Worm (Caenorhabditis elegans) whole organism, early embryonic: Measurements from ENCODE around the gene F19C6.4.

Experiments
- B0310.2 ChIP-seq: sonication (generic microtip); optimal IDR thresholded peaks from 2 replicates; lab custom pipeline; 2016; ENCODE audit warnings: mild to moderate bottlenecking, missing genetic modification characterization, missing compliant biosample characterization
- aly-1 ChIP-seq: sonication (generic microtip); optimal IDR thresholded peaks from 2 replicates; lab custom pipeline; 2016; ENCODE audit warnings: missing genetic modification characterization, missing compliant biosample characterization
- ama-1 ChIP-seq: fragments of 150-350 bp; optimal IDR thresholded peaks from 2 replicates; lab custom pipeline; 2014
- ceh-13 ChIP-seq: fragments of 200-800 bp; sonication (Bioruptor generic); optimal IDR thresholded peaks from 2 replicates; lab custom pipeline; 2018; ENCODE audit warnings: mild to moderate bottlenecking, missing genetic modification characterization, missing compliant biosample characterization
- ceh-36 ChIP-seq: sonication (generic microtip); optimal IDR thresholded peaks from 2 replicates; lab custom pipeline; 2016; ENCODE audit warnings: missing genetic modification characterization, inconsistent platforms, missing compliant biosample characterization
- ets-7 ChIP-seq: sonication (generic microtip); optimal IDR thresholded peaks from 2 replicates; lab custom pipeline; 2016; ENCODE audit warnings: missing genotype, missing genetic modification characterization, missing compliant biosample characterization
- flt-1 ChIP-seq: fragments of 200-800 bp; sonication (Bioruptor generic); IDR thresholded peaks from 2 replicates; pipeline ENCODE4 v1.3.6; 2022; ENCODE audit warnings: missing genetic modification characterization, missing compliant biosample characterization
- hmbx-1 ChIP-seq: sonication (generic microtip); optimal IDR thresholded peaks from 2 replicates; lab custom pipeline; 2016; ENCODE audit warnings: mild to moderate bottlenecking, missing genetic modification characterization, missing compliant biosample characterization
- hmg-4 ChIP-seq: fragments of 200-800 bp; sonication (Bioruptor generic); optimal IDR thresholded peaks from 2 replicates; lab custom pipeline; 2018; ENCODE audit warnings: mild to moderate bottlenecking, missing genetic modification characterization, missing compliant biosample characterization
- hnd-1 ChIP-seq: sonication (generic microtip); optimal IDR thresholded peaks from 2 replicates; lab custom pipeline; 2016; ENCODE audit warnings: missing genetic modification characterization, missing compliant biosample characterization
- sea-1 ChIP-seq: fragments of 200-800 bp; sonication (Bioruptor generic); conservative IDR thresholded peaks from 2 replicates; pipeline ENCODE4 v1.3.6; 2022; ENCODE audit warnings: missing genetic modification characterization, missing compliant biosample characterization
- tbx-37 ChIP-seq: fragments of 200-800 bp; sonication (Bioruptor generic); conservative IDR thresholded peaks from 2 replicates; pipeline ENCODE4 v1.3.6; 2022; ENCODE audit warnings: missing genetic modification reagents, missing genetic modification characterization, missing compliant biosample characterization
- tra-4 ChIP-seq: sonication (generic microtip); optimal IDR thresholded peaks from 2 replicates; lab custom pipeline; 2017; ENCODE audit warnings: missing genetic modification characterization, missing compliant biosample characterization

DNA sequence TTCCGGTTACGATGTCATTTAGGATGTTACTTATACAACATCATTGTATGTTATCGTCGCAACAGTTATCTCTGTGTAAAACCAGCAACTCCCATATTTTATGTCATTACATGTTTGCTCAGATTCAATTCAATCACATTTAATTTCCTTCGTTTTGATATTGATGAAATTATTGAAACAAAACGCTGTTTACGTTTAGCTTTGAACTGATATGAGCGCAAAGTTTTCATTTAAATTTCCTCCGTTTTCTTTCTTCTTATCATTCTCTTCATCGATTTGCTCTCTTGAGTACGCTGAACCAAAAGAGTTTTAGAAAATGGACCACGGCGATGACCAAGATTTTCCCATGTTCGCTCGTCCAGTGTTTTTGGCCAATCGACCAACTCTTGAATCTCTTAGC, 13.0 kb upstream of the F19C6.4 start, which contains the start of gene sek-6:
- TF ChIP-seq flt-1 (no peak), ama-1 (no peak), hmbx-1 (no peak), hnd-1 (tag; lab: Kevin White, UChicago) (no peak), hmg-4 (GFP tag; lab: Kevin White, UChicago) (no peak), tbx-37 (GFP tag; lab: Robert Waterston, UW) (no peak), ets-7 (no peak), tra-4 (tag; lab: Kevin White, UChicago) (no peak), B0310.2 (tag; lab: Kevin White, UChicago) (no peak), aly-1 (no peak), sea-1 (GFP tag; lab: Robert Waterston, UW) (no peak), ceh-13 (GFP tag; lab: Kevin White, UChicago) (no peak), ceh-36 (tag; lab: Kevin White, UChicago) (no peak)
